Fruit fly (Drosophila melanogaster) ovary, adult (tissue): ENCODE measurements around the gene pasi2.

Source experiments
- CG17801 ChIP-seq: fragments of 200-800 bp; optimal IDR thresholded peaks from 2 replicates; lab custom pipeline; 2019; ENCODE audit warnings: missing biosample characterization, mild to moderate bottlenecking, missing genetic modification characterization, moderate library complexity; ENCODE audit not compliant: partially characterized antibody

Gene pasi2

dm6 chr3R:9352595-9353275 lies 17.8 kb downstream of the pasi2 start:
- TF ChIP-seq CG17801 (GFP tag; lab: Kevin White, UChicago) = no peak

- TF ChIP-seq CG17801 (GFP tag; lab: Kevin White, UChicago) = peak; percentile 73
These were observed 18.3 kb downstream of the pasi2 start for dm6 chr3R:9353276-9353652.

dm6 chr3R:9355195-9355594 lies 20.2 kb downstream of the pasi2 start, which contains the start of gene CG43675:
TSS of gene CG43675 (plus strand) at chr3R:9355495.
- no peak for TF ChIP-seq CG17801 (GFP tag; lab: Kevin White, UChicago)

- TF ChIP-seq CG17801 (GFP tag; lab: Kevin White, UChicago) = no peak
These were observed 24.4 kb downstream of the pasi2 start for dm6 chr3R:9359393-9359792.

dm6 chr3R:9363066-9363719 lies 28.2 kb downstream of the pasi2 start, which contains the start of gene CG18473:
TSS of gene CG18473 (plus strand) at chr3R:9363305.
- TF ChIP-seq CG17801 (GFP tag; lab: Kevin White, UChicago) = no peak

dm6 chr3R:9365121-9365520 lies 30.2 kb downstream of the pasi2 start, which contains the start of gene Srr:
TSS of gene Srr (plus strand) at chr3R:9365398.
- no peak for TF ChIP-seq CG17801 (GFP tag; lab: Kevin White, UChicago)

- no peak for TF ChIP-seq CG17801 (GFP tag; lab: Kevin White, UChicago)
These were observed 31.0 kb downstream of the pasi2 start for dm6 chr3R:9365893-9366500.

- TF ChIP-seq CG17801 (GFP tag; lab: Kevin White, UChicago) = no peak
These were observed 35.4 kb downstream of the pasi2 start for dm6 chr3R:9370413-9370812.

- no peak for TF ChIP-seq CG17801 (GFP tag; lab: Kevin White, UChicago)
These were observed 41.8 kb downstream of the pasi2 start for dm6 chr3R:9376789-9377188.

- TF ChIP-seq CG17801 (GFP tag; lab: Kevin White, UChicago) = no peak
These were observed 43.9 kb downstream of the pasi2 start for dm6 chr3R:9378644-9379411.

dm6 chr3R:9380970-9381369 lies 46.0 kb downstream of the pasi2 start:
- no peak for TF ChIP-seq CG17801 (GFP tag; lab: Kevin White, UChicago)

dm6 chr3R:9385987-9386386 lies 51.0 kb downstream of the pasi2 start:
- no peak for TF ChIP-seq CG17801 (GFP tag; lab: Kevin White, UChicago)
